Worm (Caenorhabditis elegans): ENCODE measurements around the gene ppfr-4.

DNA sequence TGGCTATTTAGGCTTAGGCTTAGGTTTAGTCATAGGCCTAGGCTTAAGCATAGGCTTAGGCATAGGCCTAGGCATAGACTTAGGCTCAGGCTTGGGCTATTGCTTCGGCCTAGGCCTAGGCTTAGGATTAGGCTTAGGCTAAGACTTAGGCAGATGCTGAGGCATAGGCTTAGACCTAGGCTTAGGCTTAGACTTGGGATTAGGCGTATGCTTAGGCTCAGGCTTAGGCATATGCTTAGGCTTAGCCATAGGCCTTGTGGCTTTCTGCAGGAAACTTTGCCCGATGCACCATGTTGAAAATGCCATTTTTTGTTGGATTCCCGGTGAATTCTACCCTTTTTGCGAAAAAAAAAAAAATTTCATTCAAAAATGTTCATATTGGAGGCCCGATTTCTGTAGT, 41.8 kb upstream of the ppfr-4 start:
- TF ChIP-seq fkh-6 (tag; optimal IDR thresholded peaks at IDR 0.05), result no peak
- TF ChIP-seq ceh-9 (tag; optimal IDR thresholded peaks at IDR 0.05), result no peak
- no peak for TF ChIP-seq ets-4 (tag; optimal IDR thresholded peaks at IDR 0.05)
- no peak for TF ChIP-seq nhr-11 (tag; optimal IDR thresholded peaks at IDR 0.05)
- no peak for TF ChIP-seq pat-9 (tag; optimal IDR thresholded peaks at IDR 0.05)

Data from whole organism, late embryonic.